Fruit fly (Drosophila melanogaster) whole organism, embryonic: ENCODE results near the gene Mdr65.
A peak's percentile ranks its signal among the peaks of the same experiment; 100 is the strongest.

ENCODE experiments used
- Antp ChIP-seq: fragments of 200-800 bp; sonication (Bioruptor generic); optimal IDR thresholded peaks from 3 replicates; lab custom pipeline; 2016; ENCODE audit warnings: missing biosample characterization, missing genetic modification characterization
- Awh ChIP-seq: fragments of 200-800 bp; sonication (Bioruptor generic); IDR thresholded peaks from 2 replicates; pipeline ENCODE4, ENCODE4 v1.3.6; 2022; ENCODE audit warnings: missing biosample characterization, missing genetic modification characterization
- C15 ChIP-seq: fragments of 200-800 bp; sonication (Bioruptor generic); IDR thresholded peaks from 3 replicates; pipeline ENCODE4 v1.3.6; 2022; ENCODE audit warnings: missing biosample characterization, missing genetic modification characterization
- CG10366 ChIP-seq: fragments of 200-800 bp; sonication (Bioruptor generic); IDR thresholded peaks from 2 replicates; pipeline ENCODE4 v1.3.6; 2022; ENCODE audit warnings: missing biosample characterization, missing genetic modification characterization
- CG10654 ChIP-seq: fragments of 200-800 bp; sonication (Bioruptor generic); optimal IDR thresholded peaks from 2 replicates; lab custom pipeline; 2016; ENCODE audit warnings: missing biosample characterization, missing genetic modification characterization
- CG11504 ChIP-seq: fragments of 200-800 bp; sonication (Bioruptor generic); optimal IDR thresholded peaks from 3 replicates; lab custom pipeline; 2019; ENCODE audit warnings: missing biosample characterization, mild to moderate bottlenecking, missing genetic modification characterization, moderate library complexity
- CG12155 ChIP-seq: fragments of 200-800 bp; sonication (Bioruptor generic); optimal IDR thresholded peaks from 3 replicates; lab custom pipeline; 2016; ENCODE audit warnings: missing biosample characterization, missing genetic modification characterization
- CG12299 ChIP-seq: fragments of 200-800 bp; sonication (Bioruptor generic); optimal IDR thresholded peaks from 2 replicates; lab custom pipeline; 2018; ENCODE audit warnings: missing biosample characterization, mild to moderate bottlenecking, missing genetic modification characterization
- CG13287 ChIP-seq: fragments of 200-800 bp; sonication (Bioruptor generic); IDR thresholded peaks from 2 replicates; pipeline ENCODE4 v1.3.6; 2022; ENCODE audit warnings: missing biosample characterization, missing genetic modification characterization; ENCODE audit not compliant: partially characterized antibody
- CG13775 ChIP-seq: fragments of 200-800 bp; sonication (Bioruptor generic); optimal IDR thresholded peaks from 3 replicates; lab custom pipeline; 2017; ENCODE audit warnings: missing biosample characterization, mild to moderate bottlenecking, missing genetic modification characterization
- CG13894 ChIP-seq: fragments of 200-800 bp; sonication (Bioruptor generic); optimal IDR thresholded peaks from 3 replicates; lab custom pipeline; 2018; ENCODE audit warnings: missing biosample characterization, mild to moderate bottlenecking, missing genetic modification characterization, moderate library complexity
- CG15073 ChIP-seq: fragments of 200-800 bp; sonication (Bioruptor generic); optimal IDR thresholded peaks from 2 replicates; lab custom pipeline; 2016; ENCODE audit warnings: missing biosample characterization, missing genetic modification characterization
- CG17912 ChIP-seq: fragments of 200-800 bp; sonication (Bioruptor generic); optimal IDR thresholded peaks from 2 replicates; lab custom pipeline; 2018; ENCODE audit warnings: missing biosample characterization, mild to moderate bottlenecking, missing genetic modification characterization
- CG18011 ChIP-seq: fragments of 200-800 bp; sonication (Bioruptor generic); optimal IDR thresholded peaks from 2 replicates; lab custom pipeline; 2017; ENCODE audit warnings: missing biosample characterization, missing genetic modification characterization, mild to moderate bottlenecking, moderate library complexity, missing genotype
- CG18599 ChIP-seq: fragments of 200-800 bp; sonication (Bioruptor generic); optimal IDR thresholded peaks from 3 replicates; lab custom pipeline; 2017; ENCODE audit warnings: missing biosample characterization, missing genetic modification characterization, mild to moderate bottlenecking, moderate library complexity, missing genetic modification reagents
- CG2116 ChIP-seq: fragments of 200-800 bp; sonication (Bioruptor generic); optimal IDR thresholded peaks from 3 replicates; lab custom pipeline; 2018; ENCODE audit warnings: missing biosample characterization, mild to moderate bottlenecking, missing genetic modification characterization
- CG2875 ChIP-seq: fragments of 200-800 bp; sonication (Bioruptor generic); optimal IDR thresholded peaks from 2 replicates; lab custom pipeline; 2017; ENCODE audit warnings: missing biosample characterization, mild to moderate bottlenecking, missing genetic modification characterization, missing genetic modification reagents
- CG30403 ChIP-seq: fragments of 200-800 bp; sonication (Bioruptor generic); optimal IDR thresholded peaks from 3 replicates; lab custom pipeline; 2016; ENCODE audit warnings: missing biosample characterization, missing genetic modification characterization
- CG3726 ChIP-seq: fragments of 200-800 bp; sonication (Bioruptor generic); IDR thresholded peaks from 3 replicates; pipeline ENCODE4, ENCODE4 v1.3.6; 2022; ENCODE audit warnings: missing biosample characterization, missing genetic modification characterization
- CG3847 ChIP-seq: fragments of 200-800 bp; sonication (Bioruptor generic); IDR thresholded peaks from 2 replicates; pipeline ENCODE4 v1.3.6; 2022; ENCODE audit warnings: missing biosample characterization, missing genetic modification characterization
- CG4328 ChIP-seq: fragments of 200-800 bp; sonication (Bioruptor generic); optimal IDR thresholded peaks from 3 replicates; lab custom pipeline; 2017; ENCODE audit warnings: missing biosample characterization, missing genetic modification reagents, missing genetic modification characterization
- CG7556 ChIP-seq: fragments of 200-800 bp; sonication (Bioruptor generic); optimal IDR thresholded peaks from 2 replicates; lab custom pipeline; 2017; ENCODE audit warnings: missing biosample characterization, mild to moderate bottlenecking, missing genetic modification characterization
- CG7745 ChIP-seq: fragments of 200-800 bp; sonication (Bioruptor generic); optimal IDR thresholded peaks from 2 replicates; lab custom pipeline; 2018; ENCODE audit warnings: missing biosample characterization, mild to moderate bottlenecking, missing genetic modification characterization, moderate library complexity
- CG9817 ChIP-seq: fragments of 200-800 bp; sonication (Bioruptor generic); optimal IDR thresholded peaks from 2 replicates; lab custom pipeline; 2018; ENCODE audit warnings: missing biosample characterization, mild to moderate bottlenecking, missing genetic modification characterization, moderate library complexity
- Dip2 ChIP-seq: fragments of 200-800 bp; sonication (Bioruptor generic); IDR thresholded peaks from 2 replicates; pipeline ENCODE4 v1.3.6; 2022; ENCODE audit warnings: missing biosample characterization, missing genetic modification characterization
- Dref ChIP-seq: fragments of 200-800 bp; sonication (Bioruptor generic); IDR thresholded peaks from 2 replicates; pipeline ENCODE4 v1.3.6; 2022; ENCODE audit warnings: missing biosample characterization, missing genetic modification characterization
- Drgx ChIP-seq: fragments of 200-800 bp; sonication (Bioruptor generic); IDR thresholded peaks from 2 replicates; pipeline ENCODE4 v1.3.6; 2022; ENCODE audit warnings: missing biosample characterization, missing genetic modification characterization
- Hr39 ChIP-seq: fragments of >200 bp; optimal IDR thresholded peaks from 2 replicates; lab custom pipeline; 2017
- Hsf ChIP-seq: fragments of 200-800 bp; sonication (Bioruptor generic); optimal IDR thresholded peaks from 3 replicates; lab custom pipeline; 2016; ENCODE audit warnings: missing biosample characterization, missing genetic modification characterization
- MBD-R2 ChIP-seq: fragments of 200-800 bp; sonication (Bioruptor generic); IDR thresholded peaks from 2 replicates; pipeline ENCODE4 v1.3.6; 2022; ENCODE audit warnings: missing biosample characterization, missing genetic modification characterization
- MESR4 ChIP-seq: fragments of 200-800 bp; sonication (Bioruptor generic); optimal IDR thresholded peaks from 2 replicates; lab custom pipeline; 2018; ENCODE audit warnings: missing biosample characterization, mild to moderate bottlenecking, missing genetic modification characterization, moderate library complexity
- NfI ChIP-seq: fragments of 200-800 bp; sonication (Bioruptor generic); optimal IDR thresholded peaks from 3 replicates; lab custom pipeline; 2018; ENCODE audit warnings: missing biosample characterization, mild to moderate bottlenecking, missing genetic modification characterization, moderate library complexity
- Optix ChIP-seq: fragments of 200-800 bp; sonication (Bioruptor generic); IDR thresholded peaks from 3 replicates; pipeline ENCODE4 v1.3.6; 2022; ENCODE audit warnings: missing biosample characterization, missing genetic modification characterization
- chn ChIP-seq: fragments of 200-800 bp; sonication (Bioruptor generic); optimal IDR thresholded peaks from 2 replicates; lab custom pipeline; 2016; ENCODE audit warnings: missing biosample characterization, missing genetic modification characterization
- crp ChIP-seq, 2 experiments: fragments of 200-800 bp; sonication (Bioruptor generic); optimal IDR thresholded peaks; 2 replicates in 1 of 2; 3 replicates in 1 of 2; lab custom pipeline; 2017; ENCODE audit warnings: missing biosample characterization in 2 of 2, missing genetic modification characterization in 2 of 2, mild to moderate bottlenecking in 1 of 2, moderate library complexity in 1 of 2
- disco-r ChIP-seq: fragments of 200-800 bp; sonication (Bioruptor generic); optimal IDR thresholded peaks from 2 replicates; lab custom pipeline; 2016; ENCODE audit warnings: missing biosample characterization, missing genetic modification characterization
- emc ChIP-seq: fragments of 200-800 bp; sonication (Bioruptor generic); optimal IDR thresholded peaks from 2 replicates; lab custom pipeline; 2016; ENCODE audit warnings: missing biosample characterization, missing genetic modification characterization
- eyg ChIP-seq: fragments of 200-800 bp; sonication (Bioruptor generic); optimal IDR thresholded peaks from 3 replicates; lab custom pipeline; 2016; ENCODE audit warnings: missing biosample characterization, missing genetic modification characterization
- ftz-f1 ChIP-seq: fragments of 200-800 bp; sonication (Bioruptor generic); optimal IDR thresholded peaks from 2 replicates; lab custom pipeline; 2016; ENCODE audit warnings: missing biosample characterization, missing genetic modification characterization
- gcm ChIP-seq: fragments of 200-800 bp; sonication (Bioruptor generic); optimal IDR thresholded peaks from 2 replicates; lab custom pipeline; 2019; ENCODE audit warnings: missing biosample characterization, mild to moderate bottlenecking, missing genetic modification characterization, moderate library complexity
- jigr1 ChIP-seq: fragments of 200-800 bp; sonication (Bioruptor generic); IDR thresholded peaks from 3 replicates; pipeline ENCODE4 v1.3.6; 2022; ENCODE audit warnings: missing biosample characterization, missing genetic modification characterization
- lov ChIP-seq, 2 experiments: fragments of 200-800 bp in 1 of 2; fragments of >200 bp in 1 of 2; sonication (Bioruptor generic) in 1 of 2; IDR thresholded peaks in 1 of 2; optimal IDR thresholded peaks in 1 of 2; 2 replicates in 1 of 2; 3 replicates in 1 of 2; pipeline versions ENCODE4 v1.3.6 to Lab custom; 2017 to 2022; ENCODE audit warnings: missing biosample characterization in 1 of 2, missing genetic modification characterization in 1 of 2
- luna ChIP-seq: fragments of 200-800 bp; sonication (Bioruptor generic); optimal IDR thresholded peaks from 2 replicates; lab custom pipeline; 2016; ENCODE audit warnings: missing biosample characterization, missing genetic modification characterization
- oc ChIP-seq: fragments of 200-800 bp; sonication (Bioruptor generic); optimal IDR thresholded peaks from 2 replicates; lab custom pipeline; 2018; ENCODE audit warnings: missing biosample characterization, mild to moderate bottlenecking, missing genetic modification characterization, moderate library complexity
- ro ChIP-seq: fragments of 200-800 bp; sonication (Bioruptor generic); IDR thresholded peaks from 2 replicates; pipeline ENCODE4 v1.3.6; 2022; ENCODE audit warnings: missing biosample characterization, missing genetic modification characterization
- row ChIP-seq: fragments of 200-800 bp; sonication (Bioruptor generic); IDR thresholded peaks from 3 replicates; pipeline ENCODE4 v1.3.6; 2022; ENCODE audit warnings: missing biosample characterization, missing genetic modification characterization
- sens ChIP-seq: fragments of 200-800 bp; sonication (Bioruptor generic); peaks from one replicate; lab custom pipeline; 2016; ENCODE audit warnings: missing biosample characterization, missing genetic modification characterization
- sens-2 ChIP-seq: fragments of 200-800 bp; sonication (Bioruptor generic); IDR thresholded peaks from 2 replicates; pipeline ENCODE4 v1.3.6; 2022; ENCODE audit warnings: missing biosample characterization, missing genetic modification characterization
- tll ChIP-seq, 2 experiments: fragments of 200-800 bp in 1 of 2; fragments of >200 bp in 1 of 2; sonication (Bioruptor generic) in 1 of 2; optimal IDR thresholded peaks; 2 replicates each; lab custom pipeline; 2017 to 2019; ENCODE audit warnings: missing biosample characterization in 2 of 2, missing genetic modification characterization in 2 of 2, mild to moderate bottlenecking in 1 of 2, moderate library complexity in 1 of 2
- zen ChIP-seq: fragments of 200-800 bp; sonication (Bioruptor generic); optimal IDR thresholded peaks from 3 replicates; lab custom pipeline; 2018; ENCODE audit warnings: missing biosample characterization, mild to moderate bottlenecking, missing genetic modification characterization, moderate library complexity

The Mdr65 gene

DNA sequence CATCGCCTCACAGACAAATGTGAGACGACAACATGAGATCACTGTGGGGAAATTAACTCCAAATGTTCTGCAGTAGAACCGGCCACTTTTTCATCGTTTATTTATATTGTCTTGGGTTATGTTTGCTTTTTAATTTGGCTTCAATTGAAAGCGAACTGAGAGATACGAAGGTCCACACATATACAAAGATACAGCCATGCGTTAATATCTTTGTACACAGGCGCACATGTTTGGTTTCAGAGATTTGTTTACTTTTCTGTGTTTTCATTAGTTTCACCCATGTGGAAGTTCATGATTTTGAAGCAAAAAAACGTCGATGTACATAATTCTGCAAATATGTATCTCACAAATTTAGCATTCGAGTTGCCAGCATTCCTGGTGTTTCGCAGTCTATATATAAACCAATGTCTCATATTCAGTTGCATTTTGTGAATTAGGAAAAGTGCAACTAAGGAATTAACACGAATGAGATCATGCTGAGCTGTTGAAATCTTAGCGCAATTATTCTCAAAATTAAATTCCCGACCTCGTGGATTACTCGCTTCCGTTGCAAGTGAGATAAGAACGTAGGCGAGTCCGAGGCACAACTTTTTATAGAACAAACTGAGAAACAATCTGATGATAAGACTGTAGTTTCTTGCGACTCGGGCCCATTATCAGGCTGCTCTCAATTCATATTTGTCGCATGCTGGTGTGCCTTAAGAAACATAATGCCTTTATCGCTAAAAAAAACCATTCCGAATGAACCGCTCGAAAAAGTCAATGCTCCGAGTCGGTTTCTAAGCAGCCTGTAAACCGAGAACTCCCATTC lies 29.4 kb downstream of the Mdr65 start (continued):
- TF ChIP-seq zen (peak; percentile 58), NfI (GFP tag; lab: Kevin White, UChicago) (no peak), Drgx (GFP tag; lab: Robert Waterston, UW) (no peak), Optix (no peak), CG13775 (GFP tag; lab: Kevin White, UChicago) (no peak), C15 (GFP tag; lab: Robert Waterston, UW) (no peak), row (GFP tag; lab: Robert Waterston, UW) (no peak), CG3847 (GFP tag; lab: Robert Waterston, UW) (no peak), CG11504 (no peak), CG18011 (GFP tag; lab: Kevin White, UChicago) (no peak), CG10654 (GFP tag; lab: Kevin White, UChicago) (no peak), jigr1 (GFP tag; lab: Robert Waterston, UW) (no peak), ftz-f1 (GFP tag; lab: Kevin White, UChicago) (no peak), emc (GFP tag; lab: Kevin White, UChicago) (no peak), disco-r (GFP tag; lab: Kevin White, UChicago) (no peak), CG30403 (GFP tag; lab: Kevin White, UChicago) (no peak), CG12155 (GFP tag; lab: Kevin White, UChicago) (no peak), CG7745 (tag; lab: Kevin White, UChicago) (no peak), CG3726 (GFP tag; lab: Robert Waterston, UW) (no peak; the same call in 2 of the 3 replicates), CG2116 (GFP tag; lab: Kevin White, UChicago) (peak; percentile 18), Dref (no peak), Hr39 (lab: Kevin White, UChicago) (no peak), CG18599 (GFP tag; lab: Kevin White, UChicago) (no peak), CG15073 (GFP tag; lab: Kevin White, UChicago) (no peak), Hsf (GFP tag; lab: Kevin White, UChicago) (no peak), chn (GFP tag; lab: Kevin White, UChicago) (no peak), crp (GFP tag; optimal IDR thresholded peaks at IDR 0.05; lab: Kevin White, UChicago) (no peak), CG9817 (tag; lab: Kevin White, UChicago) (peak; percentile 10), eyg (GFP tag; lab: Kevin White, UChicago) (no peak), Antp (GFP tag; lab: Kevin White, UChicago) (no peak), Awh (GFP tag; lab: Robert Waterston, UW) (0 out of 2 replicates have a peak, but pooled peaks have one; percentile 24), CG4328 (peak; percentile 57), Dip2 (no peak), sens-2 (GFP tag; lab: Robert Waterston, UW) (no peak), CG7556 (GFP tag; lab: Kevin White, UChicago) (no peak), CG13894 (tag; lab: Kevin White, UChicago) (no peak), MESR4 (GFP tag; lab: Kevin White, UChicago) (no peak), CG17912 (GFP tag; lab: Kevin White, UChicago) (no peak), sens (no peak), gcm (GFP tag; lab: Kevin White, UChicago) (no peak), tll (GFP tag; optimal IDR thresholded peaks at IDR 0.05; lab: Kevin White, UChicago) (no peak), CG2875 (GFP tag; lab: Kevin White, UChicago) (peak; percentile 47), lov (optimal IDR thresholded peaks at IDR 0.05; lab: Kevin White, UChicago) (no peak), lov (GFP tag; IDR thresholded peaks at IDR 0.05; lab: Robert Waterston, UW) (no peak), ro (GFP tag; lab: Robert Waterston, UW) (no peak), CG13287 (GFP tag; lab: Robert Waterston, UW) (no peak), CG12299 (tag; lab: Kevin White, UChicago) (peak; percentile 65), luna (GFP tag; lab: Kevin White, UChicago) (no peak), CG10366 (GFP tag; lab: Robert Waterston, UW) (no peak), MBD-R2 (no peak), oc (tag; lab: Kevin White, UChicago) (no peak)
